Fruit fly (Drosophila melanogaster) S2 (cell line): ENCODE results near the gene rdx.

Experiments
- CG8478 ChIP-seq: fragments of >200 bp; optimal IDR thresholded peaks from 2 replicates; lab custom pipeline; 2018
- CTCF ChIP-seq, 2 experiments: fragments of >200 bp; optimal IDR thresholded peaks; 2 replicates each; lab custom pipeline; 2018

- TF ChIP-seq CG8478: no peak
- no peak for TF ChIP-seq CTCF (optimal IDR thresholded peaks at IDR 0.05; lab: Kevin White, UChicago)
Observed at dm6 chr3R:13921806-13922515, 109.9 kb downstream of the rdx start.
